Worm (Caenorhabditis elegans): ENCODE data around the gene T13C2.3.

Gene T13C2.3

ce11 chrII:6822347-6822746 is 33.3 kb downstream of the T13C2.3 start:
- no peak for TF ChIP-seq efl-1 (GFP tag; optimal IDR thresholded peaks at IDR 0.05)
- no peak for TF ChIP-seq ceh-27 (GFP tag; optimal IDR thresholded peaks at IDR 0.05)
- peak; percentile 2 for TF ChIP-seq ztf-22 (GFP tag; optimal IDR thresholded peaks at IDR 0.05)
- peak in 1 of 2 experiments; percentile 5 for TF ChIP-seq let-607 (tag; optimal IDR thresholded peaks at IDR 0.05)
- TF ChIP-seq nhr-80 (tag; optimal IDR thresholded peaks at IDR 0.05), result peak; percentile 77
- no peak for TF ChIP-seq cebp-1 (GFP tag; IDR thresholded peaks at IDR 0.05)
- TF ChIP-seq cebp-1 (tag; optimal IDR thresholded peaks at IDR 0.05), result peak; percentile 45
- peak; percentile 54 for TF ChIP-seq chd-7 (tag; optimal IDR thresholded peaks at IDR 0.05)
- peak; percentile 38 for TF ChIP-seq lin-40 (tag; optimal IDR thresholded peaks at IDR 0.05)
- no peak for TF ChIP-seq B0035.1 (tag; optimal IDR thresholded peaks at IDR 0.05)
- no peak for TF ChIP-seq K12H6.12 (tag; optimal IDR thresholded peaks at IDR 0.05)
- TF ChIP-seq ets-4 (GFP tag; optimal IDR thresholded peaks at IDR 0.05), result peak; percentile 16
- TF ChIP-seq atf-7 (tag; optimal IDR thresholded peaks at IDR 0.05), result peak; percentile 28
- TF ChIP-seq F10E7.11 (tag; optimal IDR thresholded peaks at IDR 0.05), result no peak
- TF ChIP-seq rpc-1 (optimal IDR thresholded peaks at IDR 0.05), result no peak
- no peak for TF ChIP-seq rpc-1 (tag; optimal IDR thresholded peaks at IDR 0.05)

- TF ChIP-seq mcd-1 (GFP tag; IDR thresholded peaks at IDR 0.05) (no peak), nhr-80 (tag; optimal IDR thresholded peaks at IDR 0.05) (peak; percentile 3), lsl-1 (GFP tag; optimal IDR thresholded peaks at IDR 0.05) (no peak), lin-40 (tag; optimal IDR thresholded peaks at IDR 0.05) (no peak), mes-4 (tag; optimal IDR thresholded peaks at IDR 0.05) (no peak), K12H6.12 (tag; optimal IDR thresholded peaks at IDR 0.05) (peak; percentile 3), lin-54 (GFP tag; optimal IDR thresholded peaks at IDR 0.05) (no peak)
These were observed 34.2 kb downstream of the T13C2.3 start for ce11 chrII:6823233-6823632.

- TF ChIP-seq nhr-120 (GFP tag; IDR thresholded peaks at IDR 0.05), result no peak
- TF ChIP-seq somi-1 (GFP tag; optimal IDR thresholded peaks at IDR 0.05), result peak; percentile 35
- peak; percentile 9 for TF ChIP-seq lin-40 (tag; optimal IDR thresholded peaks at IDR 0.05)
These were observed 34.9 kb downstream of the T13C2.3 start for ce11 chrII:6823912-6824311.

ce11 chrII:6824524-6824923 is 35.5 kb downstream of the T13C2.3 start:
- no peak for TF ChIP-seq F33H1.4 (GFP tag; IDR thresholded peaks at IDR 0.05)
- TF ChIP-seq unc-130 (GFP tag; optimal IDR thresholded peaks at IDR 0.05), result no peak
- TF ChIP-seq nhr-80 (tag; optimal IDR thresholded peaks at IDR 0.05), result peak; percentile 74

ce11 chrII:6825732-6826131 is 36.7 kb downstream of the T13C2.3 start:
- no peak for TF ChIP-seq mcd-1 (GFP tag; IDR thresholded peaks at IDR 0.05)
- no peak for TF ChIP-seq mes-4 (tag; optimal IDR thresholded peaks at IDR 0.05)
- TF ChIP-seq Y95B8A.8 (GFP tag; IDR thresholded peaks at IDR 0.05), result no peak
- TF ChIP-seq rpc-1 (optimal IDR thresholded peaks at IDR 0.05), result no peak
- no peak for TF ChIP-seq rpc-1 (tag; optimal IDR thresholded peaks at IDR 0.05)
- TF ChIP-seq ceh-27 (GFP tag; optimal IDR thresholded peaks at IDR 0.05), result no peak
- TF ChIP-seq bed-2 (GFP tag; IDR thresholded peaks at IDR 0.05), result no peak
- TF ChIP-seq die-1 (tag; optimal IDR thresholded peaks at IDR 0.05), result peak; percentile 9
- TF ChIP-seq dpff-1 (tag; optimal IDR thresholded peaks at IDR 0.05), result no peak
- no peak for TF ChIP-seq cebp-2 (GFP tag; IDR thresholded peaks at IDR 0.05)
- peak; percentile 52 for TF ChIP-seq nhr-80 (tag; optimal IDR thresholded peaks at IDR 0.05)
- no peak for TF ChIP-seq nfyb-1 (GFP tag; IDR thresholded peaks at IDR 0.05)
- no peak for TF ChIP-seq aptf-2 (GFP tag; conservative IDR thresholded peaks at IDR 0.05)
- no peak for TF ChIP-seq efl-1 (GFP tag; optimal IDR thresholded peaks at IDR 0.05)
- no peak for TF ChIP-seq ztf-22 (GFP tag; optimal IDR thresholded peaks at IDR 0.05)
- no peak for TF ChIP-seq hlh-12 (tag; optimal IDR thresholded peaks at IDR 0.05)
- TF ChIP-seq fkh-3 (tag; optimal IDR thresholded peaks at IDR 0.05), result no peak
- no peak for TF ChIP-seq aptf-3 (GFP tag; IDR thresholded peaks at IDR 0.05)

All from whole organism, young adult.